Worm (Caenorhabditis elegans): Measurements from ENCODE around the gene T05H10.1.

Gene T05H10.1

ce11 chrII:8037863-8038262 is 4.5 kb upstream of the T05H10.1 start, which contains the start of gene C08B11.9:
C08B11.9 (minus strand) TSS chrII:8038169.
- TF ChIP-seq hmg-1.1 (GFP tag; IDR thresholded peaks at IDR 0.05) (no peak), arid-1 (GFP tag; conservative IDR thresholded peaks at IDR 0.05) (peak; percentile 55; the same call in 1 of the 2 replicates), lin-38 (GFP tag; IDR thresholded peaks at IDR 0.05) (peak; percentile 54)

ce11 chrII:8039416-8039815 is 3.0 kb upstream of the T05H10.1 start, which contains the start of the genes ubh-4 and algn-6:
ubh-4 (minus strand) TSS chrII:8039597.
algn-6 (plus strand) TSS chrII:8039802.
- TF ChIP-seq rbr-2 (tag; optimal IDR thresholded peaks at IDR 0.05) (peak; percentile 36), lin-39 (tag; optimal IDR thresholded peaks at IDR 0.05) (no peak), mxl-3 (GFP tag; optimal IDR thresholded peaks at IDR 0.05) (peak; percentile 38), spr-1 (tag; optimal IDR thresholded peaks at IDR 0.05) (no peak), hlh-30 (tag; optimal IDR thresholded peaks at IDR 0.05; ENCODE audit: insufficient read depth) (peak; percentile 12), Y75B8A.6 (GFP tag; IDR thresholded peaks at IDR 0.05) (no peak), ztf-7 (tag; optimal IDR thresholded peaks at IDR 0.05) (no peak), ZK546.5 (tag; optimal IDR thresholded peaks at IDR 0.05) (no peak), unc-130 (GFP tag; optimal IDR thresholded peaks at IDR 0.05) (peak; percentile 96), dmd-6 (GFP tag; IDR thresholded peaks at IDR 0.05) (peak; percentile 27; the same call in 1 of the 2 replicates), mdl-1 (tag; optimal IDR thresholded peaks at IDR 0.05) (no peak), nhr-11 (tag; optimal IDR thresholded peaks at IDR 0.05) (no peak), jun-1 (tag; optimal IDR thresholded peaks at IDR 0.05) (no peak), lin-15B (tag; optimal IDR thresholded peaks at IDR 0.05) (no peak), zip-2 (tag; optimal IDR thresholded peaks at IDR 0.05) (no peak), hmg-1.1 (GFP tag; IDR thresholded peaks at IDR 0.05) (0 out of 2 replicates have a peak, but pooled peaks have one; percentile 19), lim-7 (GFP tag; IDR thresholded peaks at IDR 0.05) (no peak), sdz-12 (GFP tag; optimal IDR thresholded peaks at IDR 0.05) (no peak), nhr-48 (tag; optimal IDR thresholded peaks at IDR 0.05) (no peak), D1046.2 (GFP tag; IDR thresholded peaks at IDR 0.05) (no peak), gei-8 (GFP tag; optimal IDR thresholded peaks at IDR 0.05) (no peak), nhr-111 (GFP tag; optimal IDR thresholded peaks at IDR 0.05) (no peak), nhr-6 (tag; optimal IDR thresholded peaks at IDR 0.05) (peak; percentile 80), snpc-1.2 (GFP tag; IDR thresholded peaks at IDR 0.05) (no peak), nhr-42 (GFP tag; IDR thresholded peaks at IDR 0.05) (no peak), pha-4 (GFP tag; IDR thresholded peaks at IDR 0.05) (no peak), pha-4 (tag; optimal IDR thresholded peaks at IDR 0.05) (peak; percentile 8), daf-12 (tag; optimal IDR thresholded peaks at IDR 0.05) (no peak), madf-5 (GFP tag; IDR thresholded peaks at IDR 0.05) (no peak), Y5F2A.4 (GFP tag; optimal IDR thresholded peaks at IDR 0.05) (no peak), madf-9 (GFP tag; conservative IDR thresholded peaks at IDR 0.05) (no peak), tra-1 (GFP tag; IDR thresholded peaks at IDR 0.05) (no peak), ceh-28 (tag; optimal IDR thresholded peaks at IDR 0.05) (no peak), nhr-77 (tag; optimal IDR thresholded peaks at IDR 0.05) (peak; percentile 48), lin-29 (GFP tag; IDR thresholded peaks at IDR 0.05) (no peak), pqm-1 (tag; optimal IDR thresholded peaks at IDR 0.05) (peak; percentile 17), attf-4 (tag; optimal IDR thresholded peaks at IDR 0.05) (no peak), snpc-4 (tag; optimal IDR thresholded peaks at IDR 0.05) (no peak), zag-1 (tag; optimal IDR thresholded peaks at IDR 0.05) (no peak), nhr-41 (GFP tag; IDR thresholded peaks at IDR 0.05) (no peak), dpl-1 (GFP tag; optimal IDR thresholded peaks at IDR 0.05) (peak; percentile 63), hif-1 (tag; optimal IDR thresholded peaks at IDR 0.05) (peak in 1 of 2 experiments; percentile 83), daf-19 (GFP tag; conservative IDR thresholded peaks at IDR 0.05) (no peak), ama-1 (optimal IDR thresholded peaks at IDR 0.05) (no peak), F49E8.2 (tag; optimal IDR thresholded peaks at IDR 0.05; ENCODE audit: borderline replicate concordance) (no peak), lin-1 (GFP tag; IDR thresholded peaks at IDR 0.05) (no peak), aly-2 (tag; optimal IDR thresholded peaks at IDR 0.05) (no peak), Y48G9A.11 (GFP tag; IDR thresholded peaks at IDR 0.05) (peak; percentile 34; the same call in 1 of the 2 replicates), ceh-62 (tag; optimal IDR thresholded peaks at IDR 0.05) (no peak)
